Fruit fly (Drosophila melanogaster): ENCODE results near the gene Wdr92.
A peak's percentile ranks its signal among the peaks of the same experiment; 100 is the strongest.

Wdr92 gene

dm6 chr3L:17933788-17934318 is 25.9 kb downstream of the Wdr92 start:
- TF ChIP-seq Hr38 (GFP tag; optimal IDR thresholded peaks at IDR 0.05) = no peak
- TF ChIP-seq pdm3 (GFP tag; optimal IDR thresholded peaks at IDR 0.05) = no peak
- no peak for TF ChIP-seq CG31627 (GFP tag; optimal IDR thresholded peaks at IDR 0.05)
- TF ChIP-seq CG10669 (GFP tag; optimal IDR thresholded peaks at IDR 0.05) = no peak
- no peak for TF ChIP-seq svp (GFP tag)

DNA sequence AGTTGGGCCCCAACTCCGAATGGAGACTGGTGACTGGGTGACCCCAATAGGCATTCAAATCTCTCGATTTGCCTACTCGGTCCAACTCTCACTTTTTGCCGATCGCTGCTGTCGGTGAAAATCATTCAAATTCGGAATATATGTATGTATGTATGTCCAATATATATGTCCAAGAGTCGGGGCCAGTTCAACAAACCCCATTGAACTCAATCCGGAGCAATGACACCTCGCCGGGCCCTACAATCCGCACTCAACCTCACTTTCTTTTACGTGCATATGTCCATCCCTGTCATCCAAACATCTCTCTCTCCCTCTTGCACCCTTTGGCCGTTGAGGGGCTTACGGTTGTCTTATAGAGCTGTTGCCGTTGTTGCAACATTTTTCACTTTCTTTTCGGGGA is 27.1 kb downstream of the Wdr92 start:
- TF ChIP-seq CG15336 (GFP tag; IDR thresholded peaks at IDR 0.05) (no peak), CG7368 (GFP tag; optimal IDR thresholded peaks at IDR 0.05) (no peak), CG9139 (GFP tag; optimal IDR thresholded peaks at IDR 0.05) (no peak), fd85E (GFP tag; optimal IDR thresholded peaks at IDR 0.05) (no peak), CG10631 (GFP tag; optimal IDR thresholded peaks at IDR 0.05) (no peak), CG3919 (GFP tag; optimal IDR thresholded peaks at IDR 0.05) (no peak), CG6808 (GFP tag; optimal IDR thresholded peaks at IDR 0.05) (no peak), CG11902 (GFP tag; optimal IDR thresholded peaks at IDR 0.05) (no peak), eg (GFP tag; IDR thresholded peaks at IDR 0.05) (no peak), cyc (GFP tag; optimal IDR thresholded peaks at IDR 0.05) (no peak), CG8632 (GFP tag; optimal IDR thresholded peaks at IDR 0.05) (no peak), CG6163 (GFP tag; IDR thresholded peaks at IDR 0.05) (no peak), CG16779 (tag; optimal IDR thresholded peaks at IDR 0.05) (no peak)

DNA sequence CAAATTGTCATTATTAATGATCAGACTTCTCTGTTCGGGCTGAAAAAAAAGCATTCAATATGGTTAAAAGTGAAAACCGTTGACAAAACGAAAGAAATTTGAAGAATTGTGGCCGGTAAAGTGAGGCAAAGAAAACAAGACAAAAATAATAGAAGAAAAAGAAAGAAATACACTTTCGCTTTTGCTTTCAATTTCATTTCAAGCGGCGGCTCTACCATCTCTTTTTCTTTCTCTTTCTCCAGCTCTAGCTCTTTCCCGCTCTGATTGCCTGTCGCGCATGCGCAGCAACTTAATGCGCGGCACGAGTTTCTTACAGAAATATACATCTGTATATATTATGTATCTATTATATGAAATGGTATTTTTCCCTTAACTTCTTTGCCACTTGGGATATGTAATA is 29.4 kb downstream of the Wdr92 start:
- TF ChIP-seq achi (GFP tag; optimal IDR thresholded peaks at IDR 0.05) (no peak), CG8632 (GFP tag; optimal IDR thresholded peaks at IDR 0.05) (no peak), acj6 (GFP tag; optimal IDR thresholded peaks at IDR 0.05) (no peak), Hr39 (GFP tag; optimal IDR thresholded peaks at IDR 0.05) (no peak), CG11762 (GFP tag; optimal IDR thresholded peaks at IDR 0.05; ENCODE audit: insufficient read depth) (no peak), Hr4 (GFP tag; optimal IDR thresholded peaks at IDR 0.05) (no peak), Eip75B (GFP tag; optimal IDR thresholded peaks at IDR 0.05) (no peak), Smox (GFP tag; optimal IDR thresholded peaks at IDR 0.05) (no peak), eg (GFP tag; IDR thresholded peaks at IDR 0.05) (0 out of 3 replicates have a peak, but pooled peaks have one; percentile 26), CG32006 (GFP tag; optimal IDR thresholded peaks at IDR 0.05) (peak; percentile 4), Gug (GFP tag; IDR thresholded peaks at IDR 0.05) (no peak), net (GFP tag; optimal IDR thresholded peaks at IDR 0.05) (no peak), vri (GFP tag; optimal IDR thresholded peaks at IDR 0.05) (no peak), Blimp-1 (GFP tag; optimal IDR thresholded peaks at IDR 0.05) (peak; percentile 6)

DNA sequence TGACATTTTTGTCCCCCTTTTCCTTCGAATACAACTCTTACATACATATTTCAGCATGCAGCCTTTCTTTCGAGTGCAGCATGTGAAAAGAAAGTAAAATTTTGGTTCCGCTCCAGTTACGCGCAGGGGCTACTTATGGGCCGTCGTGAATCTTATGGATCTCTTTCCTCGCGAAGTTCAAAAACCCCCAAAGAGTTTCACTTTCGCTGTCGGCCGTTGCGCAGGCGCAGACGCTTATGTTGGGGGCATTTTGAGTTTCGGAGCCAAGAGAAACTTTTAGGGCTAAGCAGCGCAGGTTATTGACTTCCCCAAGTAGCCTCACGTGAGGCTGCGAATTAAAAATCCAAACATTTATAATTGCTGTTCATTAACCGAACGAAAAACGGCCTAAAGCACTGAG is 30.7 kb downstream of the Wdr92 start:
- TF ChIP-seq Smox (GFP tag; optimal IDR thresholded peaks at IDR 0.05) = no peak
- no peak for TF ChIP-seq CG10669 (GFP tag; optimal IDR thresholded peaks at IDR 0.05)
- no peak for TF ChIP-seq CG6854 (GFP tag; optimal IDR thresholded peaks at IDR 0.05)
- TF ChIP-seq Sox102F (GFP tag; optimal IDR thresholded peaks at IDR 0.05) = no peak
- no peak for TF ChIP-seq eg (GFP tag; IDR thresholded peaks at IDR 0.05)
- peak; percentile 46 for TF ChIP-seq Eip78C (GFP tag)
- no peak for TF ChIP-seq Lpt (GFP tag; optimal IDR thresholded peaks at IDR 0.05)
- TF ChIP-seq Blimp-1 (GFP tag; optimal IDR thresholded peaks at IDR 0.05) = peak; percentile 76

dm6 chr3L:17939649-17940048 is 31.7 kb downstream of the Wdr92 start:
- TF ChIP-seq CG10631 (GFP tag; optimal IDR thresholded peaks at IDR 0.05) = no peak
- peak; percentile 16 for TF ChIP-seq achi (GFP tag; optimal IDR thresholded peaks at IDR 0.05)
- TF ChIP-seq CG8319 (GFP tag; optimal IDR thresholded peaks at IDR 0.05) = peak; percentile 31
- peak; percentile 35 for TF ChIP-seq CG8632 (GFP tag; optimal IDR thresholded peaks at IDR 0.05)
- no peak for TF ChIP-seq CG10669 (GFP tag; optimal IDR thresholded peaks at IDR 0.05)
- TF ChIP-seq lz (GFP tag; optimal IDR thresholded peaks at IDR 0.05) = no peak
- TF ChIP-seq pdm3 (GFP tag; optimal IDR thresholded peaks at IDR 0.05) = peak; percentile 12
- TF ChIP-seq esn (GFP tag; optimal IDR thresholded peaks at IDR 0.05) = peak; percentile 10
- no peak for TF ChIP-seq fd85E (GFP tag; optimal IDR thresholded peaks at IDR 0.05)
- no peak for TF ChIP-seq CG4318 (GFP tag; optimal IDR thresholded peaks at IDR 0.05)
- TF ChIP-seq OdsH (GFP tag; optimal IDR thresholded peaks at IDR 0.05) = peak; percentile 18
- TF ChIP-seq CG16779 (tag; optimal IDR thresholded peaks at IDR 0.05) = no peak
- TF ChIP-seq CG11762 (GFP tag; optimal IDR thresholded peaks at IDR 0.05; ENCODE audit: insufficient read depth) = no peak
- TF ChIP-seq cyc (GFP tag; optimal IDR thresholded peaks at IDR 0.05) = no peak
- TF ChIP-seq CG6854 (GFP tag; optimal IDR thresholded peaks at IDR 0.05) = peak; percentile 88
- peak; percentile 16 for TF ChIP-seq CG34406 (GFP tag; optimal IDR thresholded peaks at IDR 0.05)
- peak; percentile 34 for TF ChIP-seq CG3919 (GFP tag; optimal IDR thresholded peaks at IDR 0.05)
- peak; percentile 48 for TF ChIP-seq topi (GFP tag; optimal IDR thresholded peaks at IDR 0.05)
- no peak for TF ChIP-seq ss (GFP tag; optimal IDR thresholded peaks at IDR 0.05)
- no peak for TF ChIP-seq CG6792 (GFP tag; optimal IDR thresholded peaks at IDR 0.05)
- no peak for TF ChIP-seq Hr4 (GFP tag; optimal IDR thresholded peaks at IDR 0.05)
- TF ChIP-seq eg (GFP tag; IDR thresholded peaks at IDR 0.05) = no peak; the same call in 2 of the 3 replicates
- TF ChIP-seq CG15336 (GFP tag; IDR thresholded peaks at IDR 0.05) = 0 out of 2 replicates have a peak, but pooled peaks have one; percentile 7

All from whole organism, prepupa.